Worm (Caenorhabditis elegans): ENCODE data around the gene K05F1.10.

Gene K05F1.10

DNA sequence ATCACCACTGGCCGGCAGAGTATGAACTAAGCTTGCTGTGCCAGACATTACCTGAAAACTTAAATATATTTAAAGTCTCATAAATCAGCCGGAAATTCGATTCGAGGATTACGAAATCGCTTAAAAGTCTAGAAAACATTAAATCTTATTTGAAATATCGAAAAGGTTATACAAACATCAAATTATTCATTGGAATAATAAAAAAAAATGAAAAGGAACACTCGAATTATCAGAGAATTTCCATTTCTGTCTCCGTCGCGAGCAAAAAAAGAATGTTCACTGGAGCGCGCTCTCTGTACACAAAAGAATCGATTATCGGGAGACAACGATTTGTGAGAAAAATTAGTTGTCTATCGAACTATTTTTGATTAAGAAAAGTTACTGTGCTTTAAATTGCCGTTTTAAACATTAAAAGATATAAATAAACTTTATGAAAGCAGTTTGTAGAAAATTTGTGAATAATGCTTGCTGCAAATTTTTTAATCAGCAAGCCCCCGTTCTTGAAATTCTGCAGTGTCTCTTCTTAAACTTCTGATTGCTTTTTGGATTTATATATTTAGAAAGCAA is 31.0 kb upstream of the K05F1.10 start, which contains the start of gene fzo-1 (continued):
- TF ChIP-seq pax-3 (tag; optimal IDR thresholded peaks at IDR 0.05) (peak; percentile 86), nhr-77 (tag; optimal IDR thresholded peaks at IDR 0.05) (no peak), tlp-1 (tag; optimal IDR thresholded peaks at IDR 0.05) (no peak), isw-1 (GFP tag; IDR thresholded peaks at IDR 0.05) (peak; percentile 52), irx-1 (tag; optimal IDR thresholded peaks at IDR 0.05) (peak; percentile 20), efl-1 (optimal IDR thresholded peaks at IDR 0.05) (peak; percentile 42 to 50), efl-1 (GFP tag; optimal IDR thresholded peaks at IDR 0.05 in 1 of 2) (peak; percentile 22 to 36), ceh-90 (tag; optimal IDR thresholded peaks at IDR 0.05) (peak; percentile 64), F16B12.6 (tag; optimal IDR thresholded peaks at IDR 0.05) (peak; percentile 7), C04F5.9 (tag; optimal IDR thresholded peaks at IDR 0.05) (peak; percentile 33), lin-13 (GFP tag; optimal IDR thresholded peaks at IDR 0.05) (no peak), nhr-85 (tag) (peak; percentile 56), pqm-1 (tag; optimal IDR thresholded peaks at IDR 0.05) (no peak), ets-5 (GFP tag; IDR thresholded peaks at IDR 0.05) (no peak), hlh-4 (tag; optimal IDR thresholded peaks at IDR 0.05) (no peak), hlh-17 (GFP tag; optimal IDR thresholded peaks at IDR 0.05; ENCODE audit: borderline replicate concordance) (no peak), ceh-82 (tag; optimal IDR thresholded peaks at IDR 0.05) (no peak), C34B4.2 (tag; optimal IDR thresholded peaks at IDR 0.05) (no peak), nhr-90 (tag; optimal IDR thresholded peaks at IDR 0.05; ENCODE audit: poor library complexity) (peak; percentile 75), unc-62 (GFP tag; optimal IDR thresholded peaks at IDR 0.05) (no peak), ama-1 (optimal IDR thresholded peaks at IDR 0.05) (no peak), mdl-1 (tag; optimal IDR thresholded peaks at IDR 0.05) (no peak), lin-39 (tag; optimal IDR thresholded peaks at IDR 0.05) (no peak), nhr-47 (tag; optimal IDR thresholded peaks at IDR 0.05) (peak; percentile 69), aha-1 (tag; optimal IDR thresholded peaks at IDR 0.05) (no peak), nhr-84 (tag; optimal IDR thresholded peaks at IDR 0.05) (no peak), blmp-1 (tag; optimal IDR thresholded peaks at IDR 0.05) (peak; percentile 46), lsy-2 (tag; optimal IDR thresholded peaks at IDR 0.05) (peak in 1 of 2 experiments; percentile 66), egl-27 (tag; optimal IDR thresholded peaks at IDR 0.05) (no peak), zag-1 (tag; optimal IDR thresholded peaks at IDR 0.05) (no peak), nhr-19 (GFP tag; conservative IDR thresholded peaks at IDR 0.05) (0 out of 2 replicates have a peak, but pooled peaks have one; percentile 16), skn-1 (tag; optimal IDR thresholded peaks at IDR 0.05) (peak; percentile 27), fkh-4 (tag; optimal IDR thresholded peaks at IDR 0.05; ENCODE audit: borderline replicate concordance) (peak; percentile 39)

DNA sequence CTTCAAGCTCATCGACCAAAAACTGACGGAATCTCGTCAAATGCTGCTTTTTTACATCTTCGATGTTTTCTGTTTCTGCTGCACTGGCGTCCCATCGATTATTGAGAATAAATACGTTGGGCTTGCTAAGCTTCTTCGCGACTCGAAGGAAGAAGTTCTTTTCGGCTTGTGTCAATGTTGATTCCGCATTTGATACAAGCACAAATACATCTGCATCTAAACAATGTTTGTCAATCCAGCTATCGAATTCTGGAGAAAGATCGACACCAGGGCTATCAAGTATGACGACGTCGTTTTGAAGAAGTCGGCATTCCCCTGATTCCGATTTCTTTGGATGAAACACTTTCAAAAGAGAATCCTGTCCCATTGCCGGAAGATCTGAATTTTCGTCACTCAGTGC is 29.9 kb upstream of the K05F1.10 start:
- TF ChIP-seq lin-15B (tag; optimal IDR thresholded peaks at IDR 0.05) (no peak), nhr-20 (tag; optimal IDR thresholded peaks at IDR 0.05) (no peak), C34B4.2 (tag; optimal IDR thresholded peaks at IDR 0.05) (no peak), egl-13 (tag; optimal IDR thresholded peaks at IDR 0.05) (no peak), unc-98 (GFP tag; IDR thresholded peaks at IDR 0.05) (no peak), mef-2 (tag; optimal IDR thresholded peaks at IDR 0.05) (no peak), elt-3 (tag; optimal IDR thresholded peaks at IDR 0.05) (no peak), nhr-84 (tag; optimal IDR thresholded peaks at IDR 0.05) (no peak), nhr-90 (tag; optimal IDR thresholded peaks at IDR 0.05; ENCODE audit: poor library complexity) (no peak), rnt-1 (tag; optimal IDR thresholded peaks at IDR 0.05) (no peak), lin-39 (tag; optimal IDR thresholded peaks at IDR 0.05) (no peak), blmp-1 (tag; optimal IDR thresholded peaks at IDR 0.05) (no peak), sup-37 (GFP tag; optimal IDR thresholded peaks at IDR 0.05) (no peak), dsc-1 (tag; optimal IDR thresholded peaks at IDR 0.05) (no peak), lin-14 (GFP tag; optimal IDR thresholded peaks at IDR 0.05) (no peak), swsn-7 (tag; optimal IDR thresholded peaks at IDR 0.05) (no peak)

Data from whole organism, L1 larva.